Worm (Caenorhabditis elegans) whole organism, midembryonic: ENCODE measurements around the gene ztf-16.

ENCODE experiments used
- T22C8.4 ChIP-seq: fragments of 200-800 bp; sonication (Bioruptor generic); IDR thresholded peaks from 2 replicates; pipeline ENCODE4 v1.3.6; 2022; ENCODE audit warnings: missing genetic modification characterization, missing compliant biosample characterization
- cog-1 ChIP-seq: sonication (generic microtip); optimal IDR thresholded peaks from 2 replicates; lab custom pipeline; 2016; ENCODE audit warnings: missing genetic modification characterization, missing compliant biosample characterization
- flt-1 ChIP-seq: fragments of 200-800 bp; sonication (Bioruptor generic); IDR thresholded peaks from 2 replicates; pipeline ENCODE4 v1.3.6; 2022; ENCODE audit warnings: missing genetic modification characterization, missing compliant biosample characterization
- klf-2 ChIP-seq: fragments of 200-800 bp; sonication (Bioruptor generic); conservative IDR thresholded peaks from 2 replicates; pipeline ENCODE4 v1.3.6; 2022; ENCODE audit warnings: missing genetic modification reagents, missing genetic modification characterization, missing compliant biosample characterization
- med-1 ChIP-seq: sonication (generic microtip); optimal IDR thresholded peaks from 2 replicates; lab custom pipeline; 2017; ENCODE audit warnings: missing genetic modification characterization, mild to moderate bottlenecking, missing compliant biosample characterization, antibody characterized with exemption, missing genetic modification reagents; ENCODE audit not compliant: insufficient read depth
- ref-1 ChIP-seq: fragments of 200-800 bp; sonication (Bioruptor generic); conservative IDR thresholded peaks from 2 replicates; pipeline ENCODE4 v1.3.6; 2022; ENCODE audit warnings: missing genetic modification reagents, missing genetic modification characterization, missing compliant biosample characterization
- tab-1 ChIP-seq: fragments of 200-800 bp; sonication (Bioruptor generic); IDR thresholded peaks from 2 replicates; pipeline ENCODE4 v1.3.6; 2022; ENCODE audit warnings: missing genetic modification characterization, missing compliant biosample characterization
- ztf-23 ChIP-seq: fragments of 200-800 bp; sonication (Bioruptor generic); IDR thresholded peaks from 2 replicates; pipeline ENCODE4 v1.3.6; 2022; ENCODE audit warnings: missing genetic modification reagents, missing genetic modification characterization, missing compliant biosample characterization
- ztf-29 ChIP-seq: fragments of 200-800 bp; sonication (Bioruptor generic); IDR thresholded peaks from 2 replicates; pipeline ENCODE4 v1.3.6; 2022; ENCODE audit warnings: missing genetic modification reagents, missing genetic modification characterization, missing compliant biosample characterization

Gene ztf-16

ce11 chrX:4811242-4811641 lies at the start of gene ztf-16:
Gene ztf-16, minus strand, starts transcription at chrX:4811540.
- TF ChIP-seq T22C8.4 (GFP tag; lab: Robert Waterston, UW) = no peak
- TF ChIP-seq flt-1 (GFP tag; lab: Robert Waterston, UW) = no peak
- no peak for TF ChIP-seq ref-1 (GFP tag; lab: Robert Waterston, UW)
- TF ChIP-seq med-1 (GFP tag; lab: Kevin White, UChicago) = no peak
- TF ChIP-seq tab-1 (GFP tag; lab: Robert Waterston, UW) = no peak
- TF ChIP-seq cog-1 (tag; lab: Kevin White, UChicago) = no peak
- no peak for TF ChIP-seq ztf-23 (GFP tag; lab: Robert Waterston, UW)

ce11 chrX:4859582-4860095 lies 48.3 kb upstream of the ztf-16 start, which contains the start of gene add-1:
Gene add-1, minus strand, starts transcription at chrX:4860045.
- TF ChIP-seq ztf-29 (GFP tag; lab: Robert Waterston, UW) = no peak
- TF ChIP-seq flt-1 (GFP tag; lab: Robert Waterston, UW) = no peak
- TF ChIP-seq tab-1 (GFP tag; lab: Robert Waterston, UW) = no peak
- TF ChIP-seq med-1 (GFP tag; lab: Kevin White, UChicago) = no peak
- no peak for TF ChIP-seq ztf-23 (GFP tag; lab: Robert Waterston, UW)
- TF ChIP-seq ref-1 (GFP tag; lab: Robert Waterston, UW) = no peak
- TF ChIP-seq cog-1 (tag; lab: Kevin White, UChicago) = no peak

ce11 chrX:4853060-4853459 lies 41.7 kb upstream of the ztf-16 start, which contains the start of gene F39C12.1:
Gene F39C12.1, minus strand, starts transcription at chrX:4853195.
- TF ChIP-seq ztf-29 (GFP tag; lab: Robert Waterston, UW) (no peak), tab-1 (GFP tag; lab: Robert Waterston, UW) (no peak), T22C8.4 (GFP tag; lab: Robert Waterston, UW) (no peak), flt-1 (GFP tag; lab: Robert Waterston, UW) (peak; percentile 47; the same call in 1 of the 2 replicates), med-1 (GFP tag; lab: Kevin White, UChicago) (no peak)

DNA sequence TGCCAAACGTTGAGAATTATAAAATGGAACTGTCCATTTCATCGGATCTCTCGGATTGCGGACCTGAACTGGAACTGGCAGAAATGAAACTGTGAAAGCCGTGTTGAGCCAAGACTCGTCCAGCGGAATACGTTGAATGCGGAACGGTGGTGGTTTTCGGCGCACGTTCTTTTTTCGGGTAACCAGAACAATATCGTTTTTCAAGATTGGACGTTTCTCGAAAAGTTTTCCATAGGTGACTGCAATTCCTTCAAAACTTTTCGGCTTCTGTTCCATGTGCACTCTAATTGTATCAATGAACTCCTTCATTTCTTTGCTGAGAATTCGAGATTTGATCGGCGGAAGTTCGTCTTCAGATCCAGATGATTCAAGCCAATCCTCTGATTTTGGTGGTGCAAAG lies 33.4 kb upstream of the ztf-16 start:
- TF ChIP-seq ref-1 (GFP tag; lab: Robert Waterston, UW) (no peak), ztf-23 (GFP tag; lab: Robert Waterston, UW) (no peak), flt-1 (GFP tag; lab: Robert Waterston, UW) (no peak), tab-1 (GFP tag; lab: Robert Waterston, UW) (no peak)

ce11 chrX:4842305-4842704 lies 31.0 kb upstream of the ztf-16 start:
- TF ChIP-seq tab-1 (GFP tag; lab: Robert Waterston, UW) (no peak), cog-1 (tag; lab: Kevin White, UChicago) (no peak), med-1 (GFP tag; lab: Kevin White, UChicago) (no peak), flt-1 (GFP tag; lab: Robert Waterston, UW) (no peak), klf-2 (GFP tag; lab: Robert Waterston, UW) (no peak), ztf-23 (GFP tag; lab: Robert Waterston, UW) (no peak), ztf-29 (GFP tag; lab: Robert Waterston, UW) (no peak), ref-1 (GFP tag; lab: Robert Waterston, UW) (no peak), T22C8.4 (GFP tag; lab: Robert Waterston, UW) (no peak)

- TF ChIP-seq flt-1 (GFP tag; lab: Robert Waterston, UW) (no peak), ztf-23 (GFP tag; lab: Robert Waterston, UW) (no peak), T22C8.4 (GFP tag; lab: Robert Waterston, UW) (no peak), tab-1 (GFP tag; lab: Robert Waterston, UW) (no peak), ztf-29 (GFP tag; lab: Robert Waterston, UW) (no peak), cog-1 (tag; lab: Kevin White, UChicago) (no peak), klf-2 (GFP tag; lab: Robert Waterston, UW) (no peak), ref-1 (GFP tag; lab: Robert Waterston, UW) (no peak), med-1 (GFP tag; lab: Kevin White, UChicago) (no peak)
Observed at ce11 chrX:4840653-4841052, 29.3 kb upstream of the ztf-16 start.

- no peak for TF ChIP-seq flt-1 (GFP tag; lab: Robert Waterston, UW)
- TF ChIP-seq ztf-29 (GFP tag; lab: Robert Waterston, UW) = no peak
- no peak for TF ChIP-seq ref-1 (GFP tag; lab: Robert Waterston, UW)
- TF ChIP-seq klf-2 (GFP tag; lab: Robert Waterston, UW) = no peak
- no peak for TF ChIP-seq tab-1 (GFP tag; lab: Robert Waterston, UW)
Observed at ce11 chrX:4822262-4822661, 10.9 kb upstream of the ztf-16 start, which contains the start of gene R08E3.1. Gene R08E3.1, plus strand, starts transcription at chrX:4822647.

ce11 chrX:4821602-4822001 lies 10.3 kb upstream of the ztf-16 start:
- TF ChIP-seq ztf-23 (GFP tag; lab: Robert Waterston, UW) (no peak), ref-1 (GFP tag; lab: Robert Waterston, UW) (no peak), tab-1 (GFP tag; lab: Robert Waterston, UW) (no peak), klf-2 (GFP tag; lab: Robert Waterston, UW) (no peak)

DNA sequence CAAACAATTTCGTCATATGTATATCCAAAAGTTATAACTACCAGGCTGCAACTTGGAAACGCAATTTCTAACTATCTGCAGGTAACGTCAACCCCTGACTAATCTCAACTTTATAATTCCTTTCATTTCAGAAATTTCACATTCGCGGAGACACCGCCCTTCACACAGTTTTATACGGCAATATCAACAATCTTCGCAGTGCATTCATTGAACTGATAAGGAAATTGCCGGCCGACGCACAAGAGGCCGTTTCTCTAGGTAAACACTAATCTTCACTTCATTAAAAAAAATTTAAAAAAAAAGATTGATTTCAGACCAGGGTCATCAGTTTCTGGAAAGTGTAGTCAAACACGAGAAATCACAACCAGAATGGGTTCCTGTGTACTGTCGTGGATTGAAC lies 7.5 kb upstream of the ztf-16 start:
- TF ChIP-seq ztf-23 (GFP tag; lab: Robert Waterston, UW) = no peak
- no peak for TF ChIP-seq ref-1 (GFP tag; lab: Robert Waterston, UW)
- TF ChIP-seq ztf-29 (GFP tag; lab: Robert Waterston, UW) = no peak
- TF ChIP-seq cog-1 (tag; lab: Kevin White, UChicago) = no peak
- TF ChIP-seq klf-2 (GFP tag; lab: Robert Waterston, UW) = no peak
- no peak for TF ChIP-seq flt-1 (GFP tag; lab: Robert Waterston, UW)
- TF ChIP-seq med-1 (GFP tag; lab: Kevin White, UChicago) = no peak
- TF ChIP-seq tab-1 (GFP tag; lab: Robert Waterston, UW) = no peak
- TF ChIP-seq T22C8.4 (GFP tag; lab: Robert Waterston, UW) = no peak
